Worm (Caenorhabditis elegans) whole organism, early embryonic: ENCODE measurements around the gene rod-1.

Experiments
- ama-1 ChIP-seq: fragments of 150-350 bp; optimal IDR thresholded peaks from 2 replicates; lab custom pipeline; 2014
- pes-1 ChIP-seq: fragments of 200-800 bp; sonication (Bioruptor generic); IDR thresholded peaks from 2 replicates; pipeline ENCODE4 v1.3.6; 2022; ENCODE audit warnings: missing genetic modification reagents, missing genetic modification characterization, missing compliant biosample characterization

- TF ChIP-seq pes-1 (GFP tag; lab: Robert Waterston, UW) (no peak), ama-1 (lab: Kevin White, UChicago) (no peak)
Measured at ce11 chrIV:7532360-7532759, 54.1 kb downstream of the rod-1 start, which contains the start of gene R05G6.1.
